Worm (Caenorhabditis elegans) whole organism, early embryonic: ENCODE data around the gene nlp-76.

Source experiments
- B0310.2 ChIP-seq: sonication (generic microtip); optimal IDR thresholded peaks from 2 replicates; lab custom pipeline; 2016; ENCODE audit warnings: mild to moderate bottlenecking, missing genetic modification characterization, missing compliant biosample characterization
- F13C5.2 ChIP-seq: sonication (generic microtip); optimal IDR thresholded peaks from 2 replicates; lab custom pipeline; 2017; ENCODE audit warnings: mild to moderate bottlenecking, missing genetic modification characterization, inconsistent platforms, missing compliant biosample characterization
- aly-1 ChIP-seq: sonication (generic microtip); optimal IDR thresholded peaks from 2 replicates; lab custom pipeline; 2016; ENCODE audit warnings: missing genetic modification characterization, missing compliant biosample characterization
- ama-1 ChIP-seq: fragments of 150-350 bp; optimal IDR thresholded peaks from 2 replicates; lab custom pipeline; 2014
- ceh-13 ChIP-seq: fragments of 200-800 bp; sonication (Bioruptor generic); optimal IDR thresholded peaks from 2 replicates; lab custom pipeline; 2018; ENCODE audit warnings: mild to moderate bottlenecking, missing genetic modification characterization, missing compliant biosample characterization
- ceh-36 ChIP-seq: sonication (generic microtip); optimal IDR thresholded peaks from 2 replicates; lab custom pipeline; 2016; ENCODE audit warnings: missing genetic modification characterization, inconsistent platforms, missing compliant biosample characterization
- ets-7 ChIP-seq: sonication (generic microtip); optimal IDR thresholded peaks from 2 replicates; lab custom pipeline; 2016; ENCODE audit warnings: missing genotype, missing genetic modification characterization, missing compliant biosample characterization
- flt-1 ChIP-seq: fragments of 200-800 bp; sonication (Bioruptor generic); IDR thresholded peaks from 2 replicates; pipeline ENCODE4 v1.3.6; 2022; ENCODE audit warnings: missing genetic modification characterization, missing compliant biosample characterization
- hmbx-1 ChIP-seq: sonication (generic microtip); optimal IDR thresholded peaks from 2 replicates; lab custom pipeline; 2016; ENCODE audit warnings: mild to moderate bottlenecking, missing genetic modification characterization, missing compliant biosample characterization
- hmg-4 ChIP-seq: fragments of 200-800 bp; sonication (Bioruptor generic); optimal IDR thresholded peaks from 2 replicates; lab custom pipeline; 2018; ENCODE audit warnings: mild to moderate bottlenecking, missing genetic modification characterization, missing compliant biosample characterization
- hnd-1 ChIP-seq: sonication (generic microtip); optimal IDR thresholded peaks from 2 replicates; lab custom pipeline; 2016; ENCODE audit warnings: missing genetic modification characterization, missing compliant biosample characterization
- pes-1 ChIP-seq: fragments of 200-800 bp; sonication (Bioruptor generic); IDR thresholded peaks from 2 replicates; pipeline ENCODE4 v1.3.6; 2022; ENCODE audit warnings: missing genetic modification reagents, missing genetic modification characterization, missing compliant biosample characterization
- scrt-1 ChIP-seq: fragments of 200-800 bp; sonication (Bioruptor generic); IDR thresholded peaks from 2 replicates; pipeline ENCODE4 v1.3.6; 2022; ENCODE audit warnings: missing genetic modification characterization, missing compliant biosample characterization
- sea-1 ChIP-seq: fragments of 200-800 bp; sonication (Bioruptor generic); conservative IDR thresholded peaks from 2 replicates; pipeline ENCODE4 v1.3.6; 2022; ENCODE audit warnings: missing genetic modification characterization, missing compliant biosample characterization
- tbx-11 ChIP-seq: fragments of 200-800 bp; sonication (Bioruptor generic); IDR thresholded peaks from 2 replicates; pipeline ENCODE4 v1.3.6; 2022; ENCODE audit warnings: missing genetic modification characterization, missing compliant biosample characterization
- tbx-37 ChIP-seq: fragments of 200-800 bp; sonication (Bioruptor generic); conservative IDR thresholded peaks from 2 replicates; pipeline ENCODE4 v1.3.6; 2022; ENCODE audit warnings: missing genetic modification reagents, missing genetic modification characterization, missing compliant biosample characterization
- tra-4 ChIP-seq: sonication (generic microtip); optimal IDR thresholded peaks from 2 replicates; lab custom pipeline; 2017; ENCODE audit warnings: missing genetic modification characterization, missing compliant biosample characterization

nlp-76 gene

ce11 chrX:12665799-12666198, 2.1 kb upstream of the nlp-76 start:
- TF ChIP-seq hmbx-1 (tag; lab: Kevin White, UChicago) (no peak), scrt-1 (GFP tag; lab: Robert Waterston, UW) (no peak), tra-4 (tag; lab: Kevin White, UChicago) (no peak)

DNA sequence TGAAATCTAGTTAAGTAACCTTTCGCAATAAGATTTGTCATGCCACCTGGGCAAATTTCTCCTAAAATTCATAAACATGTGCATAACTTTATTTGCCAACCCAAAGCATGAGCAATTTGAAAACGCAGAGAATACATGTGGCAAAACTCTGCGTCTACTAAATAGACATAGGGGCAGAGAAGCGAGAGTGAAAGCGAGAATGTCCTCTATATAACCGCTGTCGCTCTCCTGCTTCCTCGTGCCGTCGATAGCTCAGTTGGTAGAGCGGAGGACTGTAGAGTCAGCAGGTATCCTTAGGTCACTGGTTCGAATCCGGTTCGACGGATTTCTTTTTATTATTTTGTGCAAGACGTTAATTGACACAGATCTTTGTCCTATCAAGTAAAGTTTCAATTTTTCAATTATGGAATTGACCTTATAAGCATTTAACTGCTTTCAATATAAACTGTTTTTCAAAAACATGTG, 1.3 kb upstream of the nlp-76 start:
- TF ChIP-seq pes-1 (peak; percentile 98), aly-1 (peak; percentile 94), ceh-36 (tag; lab: Kevin White, UChicago) (peak; percentile 92), sea-1 (GFP tag; lab: Robert Waterston, UW) (peak; percentile 98), scrt-1 (GFP tag; lab: Robert Waterston, UW) (peak; percentile 97), flt-1 (peak; percentile 96), hnd-1 (tag; lab: Kevin White, UChicago) (peak; percentile 91), ets-7 (tag; lab: Kevin White, UChicago) (peak; percentile 82), hmbx-1 (tag; lab: Kevin White, UChicago) (peak; percentile 82), hmg-4 (GFP tag; lab: Kevin White, UChicago) (peak; percentile 97), ceh-13 (peak; percentile 93), B0310.2 (peak; percentile 95), tbx-11 (GFP tag; lab: Robert Waterston, UW) (peak; percentile 98), tra-4 (tag; lab: Kevin White, UChicago) (peak; percentile 78), ama-1 (lab: Kevin White, UChicago) (peak; percentile 76), tbx-37 (GFP tag; lab: Robert Waterston, UW) (peak; percentile 97), F13C5.2 (peak; percentile 96)

- TF ChIP-seq ceh-13 (no peak), aly-1 (no peak), tbx-11 (GFP tag; lab: Robert Waterston, UW) (no peak), ceh-36 (tag; lab: Kevin White, UChicago) (no peak), ets-7 (tag; lab: Kevin White, UChicago) (no peak), B0310.2 (no peak), scrt-1 (GFP tag; lab: Robert Waterston, UW) (no peak), hmbx-1 (tag; lab: Kevin White, UChicago) (no peak), sea-1 (GFP tag; lab: Robert Waterston, UW) (no peak), tra-4 (tag; lab: Kevin White, UChicago) (no peak), flt-1 (no peak), F13C5.2 (no peak), hnd-1 (tag; lab: Kevin White, UChicago) (no peak), hmg-4 (GFP tag; lab: Kevin White, UChicago) (no peak)
Measured at ce11 chrX:12664443-12664842, 740 bp upstream of the nlp-76 start.

DNA sequence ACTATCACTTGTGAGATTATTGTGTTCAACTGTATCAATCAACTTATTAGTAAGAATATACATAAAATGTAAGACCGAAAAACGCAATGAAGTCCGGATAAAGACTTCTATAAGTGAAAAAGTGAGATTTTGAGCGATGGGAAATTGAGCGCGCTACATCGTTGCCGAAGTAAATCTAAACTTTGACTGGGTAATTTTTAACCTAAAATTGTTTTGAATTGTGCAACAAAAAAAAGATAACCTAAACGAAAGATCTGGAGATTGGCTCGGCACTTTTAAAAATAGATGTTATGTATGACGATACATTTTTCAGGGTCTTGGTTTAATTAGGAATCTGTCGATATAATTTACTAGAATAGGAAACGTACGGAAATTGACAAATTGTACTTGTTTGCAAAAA, 589 bp downstream of the nlp-76 start:
- TF ChIP-seq ama-1 (lab: Kevin White, UChicago): no peak
- TF ChIP-seq ceh-13: no peak
- TF ChIP-seq flt-1: no peak
- TF ChIP-seq ceh-36 (tag; lab: Kevin White, UChicago): no peak
- TF ChIP-seq scrt-1 (GFP tag; lab: Robert Waterston, UW): no peak
- no peak for TF ChIP-seq hmg-4 (GFP tag; lab: Kevin White, UChicago)
- TF ChIP-seq tra-4 (tag; lab: Kevin White, UChicago): no peak
- TF ChIP-seq hnd-1 (tag; lab: Kevin White, UChicago): no peak
- no peak for TF ChIP-seq aly-1
- TF ChIP-seq F13C5.2: no peak
- TF ChIP-seq pes-1: no peak
- no peak for TF ChIP-seq ets-7 (tag; lab: Kevin White, UChicago)
- no peak for TF ChIP-seq sea-1 (GFP tag; lab: Robert Waterston, UW)
- no peak for TF ChIP-seq tbx-37 (GFP tag; lab: Robert Waterston, UW)
- no peak for TF ChIP-seq tbx-11 (GFP tag; lab: Robert Waterston, UW)
- TF ChIP-seq B0310.2: no peak

ce11 chrX:12661091-12661526, 2.6 kb downstream of the nlp-76 start:
- TF ChIP-seq scrt-1 (GFP tag; lab: Robert Waterston, UW) (peak; percentile 86), flt-1 (peak; percentile 82), B0310.2 (peak; percentile 90), hmg-4 (GFP tag; lab: Kevin White, UChicago) (peak; percentile 93), tra-4 (tag; lab: Kevin White, UChicago) (peak; percentile 78), sea-1 (GFP tag; lab: Robert Waterston, UW) (peak; percentile 94), hmbx-1 (tag; lab: Kevin White, UChicago) (peak; percentile 74), tbx-11 (GFP tag; lab: Robert Waterston, UW) (peak; percentile 84), tbx-37 (GFP tag; lab: Robert Waterston, UW) (peak; percentile 60), ceh-36 (tag; lab: Kevin White, UChicago) (peak; percentile 94), ama-1 (lab: Kevin White, UChicago) (no peak), ets-7 (tag; lab: Kevin White, UChicago) (peak; percentile 62), F13C5.2 (peak; percentile 91), pes-1 (peak; percentile 90), aly-1 (peak; percentile 97), hnd-1 (tag; lab: Kevin White, UChicago) (peak; percentile 71), ceh-13 (peak; percentile 74)

ce11 chrX:12659814-12660213, 3.9 kb downstream of the nlp-76 start, which contains the start of gene C02B4.3:
C02B4.3 (minus strand) TSS chrX:12659847.
- no peak for TF ChIP-seq pes-1
- no peak for TF ChIP-seq scrt-1 (GFP tag; lab: Robert Waterston, UW)
- no peak for TF ChIP-seq B0310.2
- no peak for TF ChIP-seq aly-1
- TF ChIP-seq ets-7 (tag; lab: Kevin White, UChicago): no peak
- TF ChIP-seq tra-4 (tag; lab: Kevin White, UChicago): no peak
- no peak for TF ChIP-seq hmg-4 (GFP tag; lab: Kevin White, UChicago)
- no peak for TF ChIP-seq F13C5.2

DNA sequence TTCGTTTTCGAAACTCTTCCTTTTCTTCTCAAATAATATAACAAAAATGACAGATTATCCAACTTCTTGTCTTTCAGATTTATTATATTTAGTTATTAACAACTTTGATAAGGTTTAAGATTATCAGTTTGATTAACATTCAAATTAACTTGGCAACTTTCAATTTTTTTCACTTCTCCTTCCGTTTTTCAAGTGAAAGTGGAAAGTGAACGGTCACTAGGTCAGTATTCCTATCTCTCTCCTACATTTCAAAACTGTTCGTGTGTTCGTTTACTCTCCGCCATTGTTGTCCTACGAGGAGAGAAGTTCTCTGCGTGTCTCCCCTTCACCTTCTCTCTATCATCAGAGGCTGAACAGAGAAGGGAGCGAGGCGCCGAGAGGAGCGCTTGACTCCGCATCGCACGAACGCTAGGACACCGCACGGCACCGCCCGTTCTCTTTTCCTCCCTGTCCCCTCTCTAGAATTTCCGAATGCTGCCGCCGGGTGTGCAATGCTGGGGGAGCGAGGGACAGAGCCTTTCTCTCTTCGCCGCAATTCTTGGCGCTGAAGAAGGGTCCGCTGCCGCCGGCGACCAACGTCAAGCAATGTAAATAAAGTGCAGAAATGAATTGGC, 7.2 kb downstream of the nlp-76 start:
- TF ChIP-seq tra-4 (tag; lab: Kevin White, UChicago) (no peak), pes-1 (0 out of 2 replicates have a peak, but pooled peaks have one; percentile 49)
